Worm (Caenorhabditis elegans) whole organism, L1 larva: ENCODE data around the gene srt-53.
A peak's percentile ranks its signal among the peaks of the same experiment; 100 is the strongest.

ENCODE experiments used
- C04F5.9 ChIP-seq: sonication (generic microtip); optimal IDR thresholded peaks from 2 replicates; lab custom pipeline; 2016; ENCODE audit warnings: missing genetic modification characterization, missing compliant biosample characterization
- Y116A8C.19 ChIP-seq: sonication (generic microtip); optimal IDR thresholded peaks from 2 replicates; lab custom pipeline; 2016; ENCODE audit warnings: missing compliant biosample characterization, missing genetic modification characterization, borderline replicate concordance
- ceh-63 ChIP-seq: fragments of 200-800 bp; sonication (Bioruptor generic); optimal IDR thresholded peaks from 2 replicates; lab custom pipeline; 2018; ENCODE audit warnings: mild to moderate bottlenecking, missing genetic modification characterization, missing compliant biosample characterization
- ceh-90 ChIP-seq: sonication (generic microtip); optimal IDR thresholded peaks from 2 replicates; lab custom pipeline; 2016; ENCODE audit warnings: missing genetic modification characterization, missing compliant biosample characterization
- dpl-1 ChIP-seq, 3 experiments: fragments of 150-350 bp in 2 of 3; sonication (generic microtip) in 1 of 3; optimal IDR thresholded peaks; 2 replicates each; lab custom pipeline; 2014 to 2017; ENCODE audit warnings: missing biosample characterization in 3 of 3, missing genetic modification characterization in 3 of 3, missing genetic modification reagents in 3 of 3
- dsc-1 ChIP-seq: sonication (generic microtip); optimal IDR thresholded peaks from 2 replicates; lab custom pipeline; 2016; ENCODE audit warnings: mild to moderate bottlenecking, missing genetic modification characterization, missing compliant biosample characterization
- efl-1 ChIP-seq, 4 experiments: fragments of 150-350 bp; optimal IDR thresholded peaks in 3 of 4; peaks in 1 of 4; 1 replicate in 1 of 4; 2 replicates in 3 of 4; lab custom pipeline; 2014; ENCODE audit warnings: missing biosample characterization in 2 of 4, missing genetic modification characterization in 2 of 4, missing genetic modification reagents in 2 of 4
- efl-3 ChIP-seq: fragments of 200-800 bp; sonication (Bioruptor generic); optimal IDR thresholded peaks from 2 replicates; lab custom pipeline; 2018; ENCODE audit warnings: mild to moderate bottlenecking, missing genetic modification characterization, missing compliant biosample characterization
- egl-13 ChIP-seq: sonication (generic microtip); optimal IDR thresholded peaks from 2 replicates; lab custom pipeline; 2016; ENCODE audit warnings: missing genotype, missing genetic modification reagents, missing genetic modification characterization, missing compliant biosample characterization
- egl-27 ChIP-seq, 2 experiments: fragments of 150-350 bp in 1 of 2; sonication (generic microtip); optimal IDR thresholded peaks; 3 replicates each; lab custom pipeline; 2017 to 2018; ENCODE audit warnings: missing biosample characterization in 2 of 2, missing genetic modification characterization in 2 of 2, missing genetic modification reagents in 2 of 2
- elt-2 ChIP-seq: sonication (generic microtip); optimal IDR thresholded peaks from 2 replicates; lab custom pipeline; 2016; ENCODE audit warnings: missing genetic modification characterization, mild to moderate bottlenecking, inconsistent platforms, missing compliant biosample characterization, missing genetic modification reagents
- fkh-8 ChIP-seq: sonication (generic microtip); optimal IDR thresholded peaks from 2 replicates; lab custom pipeline; 2016; ENCODE audit warnings: mild to moderate bottlenecking, missing genetic modification characterization, missing compliant biosample characterization
- grh-1 ChIP-seq: fragments of 200-800 bp; sonication (Bioruptor generic); IDR thresholded peaks from 2 replicates; pipeline ENCODE4 v1.3.6; 2022; ENCODE audit warnings: missing genetic modification reagents, missing genetic modification characterization, missing compliant biosample characterization
- hlh-17 ChIP-seq: fragments of 200-800 bp; sonication (Bioruptor generic); optimal IDR thresholded peaks from 2 replicates; lab custom pipeline; 2018; ENCODE audit warnings: missing genetic modification characterization, mild to moderate bottlenecking, missing compliant biosample characterization, moderate library complexity, borderline replicate concordance
- irx-1 ChIP-seq: sonication (generic microtip); optimal IDR thresholded peaks from 2 replicates; lab custom pipeline; 2016; ENCODE audit warnings: missing genetic modification characterization, missing compliant biosample characterization
- jun-1 ChIP-seq: fragments of 150-350 bp; optimal IDR thresholded peaks from 2 replicates; lab custom pipeline; 2014; ENCODE audit warnings: missing biosample characterization, missing genetic modification reagents, missing genetic modification characterization
- lin-13 ChIP-seq: fragments of 150-350 bp; optimal IDR thresholded peaks from 2 replicates; lab custom pipeline; 2014; ENCODE audit warnings: missing biosample characterization, missing genetic modification reagents, missing genetic modification characterization
- lin-14 ChIP-seq: fragments of 200-800 bp; sonication (Bioruptor generic); optimal IDR thresholded peaks from 2 replicates; lab custom pipeline; 2018; ENCODE audit warnings: mild to moderate bottlenecking, missing genetic modification characterization, moderate library complexity, missing compliant biosample characterization
- lin-35 ChIP-seq, 2 experiments: fragments of 150-350 bp; optimal IDR thresholded peaks; 2 replicates each; lab custom pipeline; 2014; ENCODE audit warnings: missing biosample characterization in 2 of 2, missing genetic modification characterization in 2 of 2, missing genetic modification reagents in 2 of 2
- lir-3 ChIP-seq: sonication (generic microtip); optimal IDR thresholded peaks from 2 replicates; lab custom pipeline; 2016; ENCODE audit warnings: mild to moderate bottlenecking, missing genetic modification characterization, moderate library complexity, missing compliant biosample characterization; ENCODE audit not compliant: poor library complexity
- mab-9 ChIP-seq: fragments of 200-800 bp; sonication (Bioruptor generic); IDR thresholded peaks from 2 replicates; pipeline ENCODE4 v1.3.6; 2022; ENCODE audit warnings: missing genetic modification reagents, missing genetic modification characterization, missing compliant biosample characterization
- mdl-1 ChIP-seq, 2 experiments: fragments of 150-350 bp; optimal IDR thresholded peaks; 2 replicates each; lab custom pipeline; 2014 to 2017; ENCODE audit warnings: missing biosample characterization in 2 of 2, missing genetic modification characterization in 2 of 2, inconsistent platforms in 1 of 2
- mep-1 ChIP-seq: fragments of 150-350 bp; optimal IDR thresholded peaks from 2 replicates; lab custom pipeline; 2014; ENCODE audit warnings: missing biosample characterization, missing genetic modification characterization
- nhr-12 ChIP-seq: sonication (generic microtip); optimal IDR thresholded peaks from 2 replicates; lab custom pipeline; 2017; ENCODE audit warnings: missing biosample characterization, missing genetic modification characterization
- nhr-237 ChIP-seq: fragments of 150-350 bp; optimal IDR thresholded peaks from 2 replicates; lab custom pipeline; 2014; ENCODE audit warnings: missing biosample characterization, missing genetic modification characterization
- nhr-28 ChIP-seq: fragments of 150-350 bp; optimal IDR thresholded peaks from 2 replicates; lab custom pipeline; 2014; ENCODE audit warnings: missing biosample characterization, missing genetic modification characterization
- nhr-71 ChIP-seq: sonication (generic microtip); optimal IDR thresholded peaks from 2 replicates; lab custom pipeline; 2016; ENCODE audit warnings: mild to moderate bottlenecking, missing genetic modification characterization, moderate library complexity, missing compliant biosample characterization
- nhr-76 ChIP-seq: sonication (generic microtip); optimal IDR thresholded peaks from 2 replicates; lab custom pipeline; 2017; ENCODE audit warnings: missing biosample characterization, missing genetic modification characterization
- pag-3 ChIP-seq: sonication (generic microtip); optimal IDR thresholded peaks from 2 replicates; lab custom pipeline; 2017; ENCODE audit warnings: missing genetic modification characterization, mild to moderate bottlenecking, missing compliant biosample characterization, antibody characterized with exemption, borderline replicate concordance; ENCODE audit not compliant: insufficient read depth
- skn-1 ChIP-seq: fragments of 150-350 bp; optimal IDR thresholded peaks from 2 replicates; lab custom pipeline; 2014; ENCODE audit warnings: missing biosample characterization, missing genetic modification characterization
- sup-37 ChIP-seq: fragments of 200-800 bp; sonication (Bioruptor generic); optimal IDR thresholded peaks from 2 replicates; lab custom pipeline; 2018; ENCODE audit warnings: mild to moderate bottlenecking, missing genetic modification characterization, missing compliant biosample characterization
- swsn-7 ChIP-seq: sonication (generic microtip); optimal IDR thresholded peaks from 2 replicates; lab custom pipeline; 2016; ENCODE audit warnings: missing genetic modification characterization, missing compliant biosample characterization
- tlp-1 ChIP-seq: fragments of 150-350 bp; optimal IDR thresholded peaks from 2 replicates; lab custom pipeline; 2014; ENCODE audit warnings: missing biosample characterization, missing genetic modification characterization
- unc-30 ChIP-seq: sonication (generic microtip); optimal IDR thresholded peaks from 2 replicates; lab custom pipeline; 2017; ENCODE audit warnings: missing biosample characterization, missing genetic modification characterization
- unc-62 ChIP-seq: fragments of 150-350 bp; optimal IDR thresholded peaks from 2 replicates; lab custom pipeline; 2014; ENCODE audit warnings: missing biosample characterization, missing genetic modification reagents, missing genetic modification characterization
- unc-98 ChIP-seq: fragments of 200-800 bp; sonication (Bioruptor generic); IDR thresholded peaks from 2 replicates; pipeline ENCODE4 v1.3.6; 2022; ENCODE audit warnings: missing genetic modification characterization, missing compliant biosample characterization
- zag-1 ChIP-seq: fragments of 150-350 bp; optimal IDR thresholded peaks from 2 replicates; lab custom pipeline; 2014; ENCODE audit warnings: missing biosample characterization, missing genetic modification characterization
- ztf-11 ChIP-seq, 2 experiments: sonication (generic microtip); optimal IDR thresholded peaks; 2 replicates each; lab custom pipeline; 2016 to 2017; ENCODE audit warnings: missing genetic modification characterization in 2 of 2, missing biosample characterization in 1 of 2, missing compliant biosample characterization in 1 of 2
- ztf-4 ChIP-seq: fragments of 150-350 bp; optimal IDR thresholded peaks from 2 replicates; lab custom pipeline; 2014; ENCODE audit warnings: missing biosample characterization, missing genetic modification characterization

The srt-53 gene

ce11 chrV:7952855-7953254 is 12.7 kb upstream of the srt-53 start, which contains the start of gene clec-216:
TSS of gene clec-216 (minus strand) at chrV:7952955.
- no peak for TF ChIP-seq mep-1 (tag; lab: Kevin White, UChicago)
- TF ChIP-seq sup-37 (GFP tag; lab: Kevin White, UChicago), result no peak

- no peak for TF ChIP-seq nhr-28 (tag; lab: Kevin White, UChicago)
- no peak for TF ChIP-seq egl-27 (tag; optimal IDR thresholded peaks at IDR 0.05; lab: Kevin White, UChicago)
- peak; percentile 48 for TF ChIP-seq dsc-1 (tag; lab: Kevin White, UChicago)
- TF ChIP-seq swsn-7 (tag; lab: Kevin White, UChicago), result no peak
- TF ChIP-seq elt-2 (tag; lab: Kevin White, UChicago), result no peak
- TF ChIP-seq lir-3 (tag; lab: Kevin White, UChicago), result no peak
- no peak for TF ChIP-seq nhr-71 (tag; lab: Kevin White, UChicago)
- peak; percentile 14 for TF ChIP-seq fkh-8 (tag; lab: Kevin White, UChicago)
- TF ChIP-seq mep-1 (tag; lab: Kevin White, UChicago), result no peak
- TF ChIP-seq Y116A8C.19 (tag; lab: Kevin White, UChicago), result no peak
- TF ChIP-seq ceh-90 (tag; lab: Kevin White, UChicago), result no peak
Observed at ce11 chrV:7946229-7946628, 6.0 kb upstream of the srt-53 start.

ce11 chrV:7943568-7943967 is 3.4 kb upstream of the srt-53 start, which contains the start of gene Y97E10B.1:
TSS of gene Y97E10B.1 (plus strand) at chrV:7943868.
- TF ChIP-seq unc-30 (tag; lab: Kevin White, UChicago), result no peak

- TF ChIP-seq unc-62 (GFP tag; lab: Kevin White, UChicago) (no peak), irx-1 (no peak), ztf-4 (tag; lab: Kevin White, UChicago) (no peak), egl-13 (tag; lab: Kevin White, UChicago) (no peak), efl-3 (GFP tag; lab: Kevin White, UChicago) (no peak), dpl-1 (GFP tag; optimal IDR thresholded peaks at IDR 0.05; lab: Kevin White, UChicago) (no peak), fkh-8 (tag; lab: Kevin White, UChicago) (no peak), nhr-12 (no peak), hlh-17 (no peak), lin-14 (no peak), nhr-76 (tag; lab: Kevin White, UChicago) (no peak), jun-1 (tag; lab: Kevin White, UChicago) (no peak), ztf-11 (tag; optimal IDR thresholded peaks at IDR 0.05; lab: Kevin White, UChicago) (no peak), mdl-1 (tag; optimal IDR thresholded peaks at IDR 0.05; lab: Kevin White, UChicago) (no peak)
- TF ChIP-seq, all 84 proteins: peak for 0
Observed at ce11 chrV:7937152-7937551, 3.0 kb downstream of the srt-53 start, which contains the start of gene srsx-3. TSS of gene srsx-3 (minus strand) at chrV:7937252.

- TF ChIP-seq tlp-1 (tag; lab: Kevin White, UChicago) (no peak), dpl-1 (GFP tag; optimal IDR thresholded peaks at IDR 0.05; lab: Kevin White, UChicago) (no peak), lin-13 (GFP tag; lab: Kevin White, UChicago) (no peak), pag-3 (tag; lab: Kevin White, UChicago) (no peak), ceh-63 (GFP tag; lab: Kevin White, UChicago) (no peak), sup-37 (GFP tag; lab: Kevin White, UChicago) (no peak), mab-9 (GFP tag; lab: Robert Waterston, UW) (no peak), skn-1 (no peak), grh-1 (GFP tag; lab: Robert Waterston, UW) (no peak), nhr-76 (tag; lab: Kevin White, UChicago) (no peak), lin-35 (GFP tag; optimal IDR thresholded peaks at IDR 0.05; lab: Kevin White, UChicago) (no peak), efl-1 (optimal IDR thresholded peaks at IDR 0.05; lab: Kevin White, UChicago) (no peak), efl-1 (GFP tag; optimal IDR thresholded peaks at IDR 0.05 in 1 of 2; lab: Kevin White, UChicago) (no peak), nhr-28 (tag; lab: Kevin White, UChicago) (no peak), zag-1 (tag; lab: Kevin White, UChicago) (no peak), C04F5.9 (tag; lab: Kevin White, UChicago) (no peak), nhr-237 (tag; lab: Kevin White, UChicago) (no peak), unc-98 (GFP tag; lab: Robert Waterston, UW) (no peak)
Observed at ce11 chrV:7932998-7933397, 7.2 kb downstream of the srt-53 start, which contains the start of gene ncx-10. TSS of gene ncx-10 (minus strand) at chrV:7933098.
